Fruit fly (Drosophila melanogaster) whole organism, embryonic: ENCODE measurements around the gene Nup98-96.

ENCODE experiments used
- Bgb ChIP-seq: fragments of 200-800 bp; sonication (Bioruptor generic); IDR thresholded peaks from 2 replicates; pipeline ENCODE4 v1.3.6; 2022; ENCODE audit warnings: missing biosample characterization, missing genetic modification characterization; ENCODE audit not compliant: partially characterized antibody
- CG10209 ChIP-seq: fragments of 200-800 bp; sonication (Bioruptor generic); optimal IDR thresholded peaks from 3 replicates; lab custom pipeline; 2017; ENCODE audit warnings: missing biosample characterization, mild to moderate bottlenecking, missing genetic modification characterization, missing genetic modification reagents
- CG12744 ChIP-seq: fragments of 200-800 bp; sonication (Bioruptor generic); optimal IDR thresholded peaks from 2 replicates; lab custom pipeline; 2016; ENCODE audit warnings: missing biosample characterization, missing genetic modification characterization
- CG12942 ChIP-seq: fragments of 200-800 bp; sonication (Bioruptor generic); optimal IDR thresholded peaks from 3 replicates; lab custom pipeline; 2016; ENCODE audit warnings: missing biosample characterization, missing genetic modification characterization
- CG14860 ChIP-seq: fragments of 200-800 bp; sonication (Bioruptor generic); IDR thresholded peaks from 3 replicates; pipeline ENCODE4 v1.3.6; 2022; ENCODE audit warnings: missing biosample characterization, missing genetic modification characterization; ENCODE audit not compliant: partially characterized antibody
- CG1603 ChIP-seq: fragments of 200-800 bp; sonication (Bioruptor generic); optimal IDR thresholded peaks from 2 replicates; lab custom pipeline; 2019; ENCODE audit warnings: missing biosample characterization, mild to moderate bottlenecking, missing genetic modification characterization, moderate library complexity
- CG17802 ChIP-seq: fragments of 200-800 bp; sonication (Bioruptor generic); optimal IDR thresholded peaks from 2 replicates; lab custom pipeline; 2018; ENCODE audit warnings: missing biosample characterization, mild to moderate bottlenecking, missing genetic modification characterization, moderate library complexity
- CG18262 ChIP-seq: fragments of 200-800 bp; optimal IDR thresholded peaks from 3 replicates; lab custom pipeline; 2019; ENCODE audit warnings: missing biosample characterization, mild to moderate bottlenecking, missing genetic modification characterization, moderate library complexity
- CG18599 ChIP-seq: fragments of 200-800 bp; sonication (Bioruptor generic); optimal IDR thresholded peaks from 3 replicates; lab custom pipeline; 2017; ENCODE audit warnings: missing biosample characterization, missing genetic modification characterization, mild to moderate bottlenecking, moderate library complexity, missing genetic modification reagents
- CG18619 ChIP-seq: fragments of 200-800 bp; sonication (Bioruptor generic); optimal IDR thresholded peaks from 3 replicates; lab custom pipeline; 2017; ENCODE audit warnings: missing biosample characterization, mild to moderate bottlenecking, missing genetic modification characterization
- CG31388 ChIP-seq: fragments of 200-800 bp; sonication (Bioruptor generic); optimal IDR thresholded peaks from 2 replicates; lab custom pipeline; 2016; ENCODE audit warnings: missing biosample characterization, missing genetic modification characterization
- CG32767 ChIP-seq: fragments of 200-800 bp; sonication (Bioruptor generic); IDR thresholded peaks from 2 replicates; pipeline ENCODE4 v1.3.6; 2022; ENCODE audit warnings: missing biosample characterization, missing genetic modification characterization
- CG4328 ChIP-seq: fragments of 200-800 bp; sonication (Bioruptor generic); optimal IDR thresholded peaks from 3 replicates; lab custom pipeline; 2017; ENCODE audit warnings: missing biosample characterization, missing genetic modification reagents, missing genetic modification characterization
- CG43689 ChIP-seq: fragments of 200-800 bp; sonication (Bioruptor generic); IDR thresholded peaks from 2 replicates; pipeline ENCODE4 v1.3.6; 2022; ENCODE audit warnings: missing biosample characterization, missing genetic modification characterization
- CG5245 ChIP-seq: fragments of 200-800 bp; sonication (Bioruptor generic); optimal IDR thresholded peaks from 3 replicates; lab custom pipeline; 2016; ENCODE audit warnings: missing biosample characterization, missing genetic modification characterization
- CG6683 ChIP-seq: fragments of 200-800 bp; sonication (Bioruptor generic); optimal IDR thresholded peaks from 2 replicates; lab custom pipeline; 2017; ENCODE audit warnings: missing biosample characterization, mild to moderate bottlenecking, missing genetic modification characterization, missing genetic modification reagents
- CG6765 ChIP-seq: fragments of 200-800 bp; sonication (Bioruptor generic); optimal IDR thresholded peaks from 3 replicates; lab custom pipeline; 2017; ENCODE audit warnings: missing biosample characterization, mild to moderate bottlenecking, missing genetic modification characterization
- CG8290 ChIP-seq, 3 experiments: fragments of 200-800 bp; sonication (Bioruptor generic); optimal IDR thresholded peaks; 2 replicates each; lab custom pipeline; 2016 to 2019; ENCODE audit warnings: missing biosample characterization in 3 of 3, missing genetic modification characterization in 3 of 3, mild to moderate bottlenecking in 2 of 3, moderate library complexity in 1 of 3
- CG9817 ChIP-seq: fragments of 200-800 bp; sonication (Bioruptor generic); optimal IDR thresholded peaks from 2 replicates; lab custom pipeline; 2018; ENCODE audit warnings: missing biosample characterization, mild to moderate bottlenecking, missing genetic modification characterization, moderate library complexity
- CoRest ChIP-seq: fragments of 200-800 bp; sonication (Bioruptor generic); optimal IDR thresholded peaks from 3 replicates; lab custom pipeline; 2018; ENCODE audit warnings: missing biosample characterization, mild to moderate bottlenecking, missing genetic modification characterization, moderate library complexity
- ERR ChIP-seq: fragments of 200-800 bp; sonication (Bioruptor generic); optimal IDR thresholded peaks from 2 replicates; lab custom pipeline; 2016; ENCODE audit warnings: missing biosample characterization, missing genetic modification characterization
- Fer1 ChIP-seq: fragments of 200-800 bp; sonication (Bioruptor generic); optimal IDR thresholded peaks from 2 replicates; lab custom pipeline; 2017; ENCODE audit warnings: missing biosample characterization, mild to moderate bottlenecking, missing genetic modification characterization
- HLH3B ChIP-seq: fragments of 200-800 bp; sonication (Bioruptor generic); IDR thresholded peaks from 2 replicates; pipeline ENCODE4 v1.3.6; 2022; ENCODE audit warnings: missing biosample characterization, missing genetic modification characterization
- MBD-R2 ChIP-seq: fragments of 200-800 bp; sonication (Bioruptor generic); IDR thresholded peaks from 2 replicates; pipeline ENCODE4 v1.3.6; 2022; ENCODE audit warnings: missing biosample characterization, missing genetic modification characterization
- Med ChIP-seq: fragments of 200-800 bp; sonication (Bioruptor generic); peaks from one replicate; lab custom pipeline; 2016; ENCODE audit warnings: missing biosample characterization, missing genetic modification characterization, mild to moderate bottlenecking, inconsistent platforms, moderate library complexity
- Nf-YB ChIP-seq: fragments of 200-800 bp; sonication (Bioruptor generic); optimal IDR thresholded peaks from 3 replicates; lab custom pipeline; 2019; ENCODE audit warnings: missing biosample characterization, mild to moderate bottlenecking, missing genetic modification characterization, moderate library complexity
- PHDP ChIP-seq: fragments of 200-800 bp; sonication (Bioruptor generic); optimal IDR thresholded peaks from 3 replicates; lab custom pipeline; 2018; ENCODE audit warnings: missing biosample characterization, mild to moderate bottlenecking, missing genetic modification characterization, moderate library complexity
- Pdp1 ChIP-seq, 2 experiments: fragments of 200-800 bp; sonication (Bioruptor generic); optimal IDR thresholded peaks; 3 replicates each; lab custom pipeline; 2016; ENCODE audit warnings: missing biosample characterization in 2 of 2, missing genetic modification characterization in 2 of 2, mild to moderate bottlenecking in 1 of 2, moderate library complexity in 1 of 2
- Rfx ChIP-seq: fragments of 200-800 bp; sonication (Bioruptor generic); IDR thresholded peaks from 2 replicates; pipeline ENCODE4 v1.3.6; 2022; ENCODE audit warnings: missing biosample characterization, missing genetic modification characterization
- Rx ChIP-seq: fragments of 200-800 bp; sonication (Bioruptor generic); IDR thresholded peaks from 2 replicates; pipeline ENCODE4 v1.3.6; 2022; ENCODE audit warnings: missing biosample characterization, missing genetic modification characterization
- Spps ChIP-seq: fragments of 200-800 bp; sonication (Bioruptor generic); optimal IDR thresholded peaks from 2 replicates; lab custom pipeline; 2018; ENCODE audit warnings: missing biosample characterization, mild to moderate bottlenecking, missing genetic modification characterization
- Sry-β ChIP-seq: fragments of 200-800 bp; sonication (Bioruptor generic); optimal IDR thresholded peaks from 2 replicates; lab custom pipeline; 2018; ENCODE audit warnings: missing biosample characterization, mild to moderate bottlenecking, missing genetic modification characterization, moderate library complexity
- Stat92E ChIP-seq, 3 experiments: fragments of >200 bp in 2 of 3; fragments of 200-800 bp in 1 of 3; sonication (Bioruptor generic) in 1 of 3; optimal IDR thresholded peaks; 2 replicates each; lab custom pipeline; 2017 to 2019; ENCODE audit warnings: missing biosample characterization in 3 of 3, missing genetic modification characterization in 3 of 3, mild to moderate bottlenecking in 1 of 3, moderate library complexity in 1 of 3
- Tbp ChIP-seq: fragments of >200 bp; optimal IDR thresholded peaks from 2 replicates; lab custom pipeline; 2018; ENCODE audit warnings: missing biosample characterization, missing genetic modification characterization
- ab ChIP-seq: fragments of 200-800 bp; sonication (Bioruptor generic); optimal IDR thresholded peaks from 2 replicates; lab custom pipeline; 2016; ENCODE audit warnings: missing biosample characterization, missing genetic modification characterization
- ase ChIP-seq: fragments of 200-800 bp; sonication (Bioruptor generic); IDR thresholded peaks from 3 replicates; pipeline ENCODE4 v1.3.6; 2022; ENCODE audit warnings: missing biosample characterization, missing genetic modification characterization
- dan ChIP-seq: fragments of 200-800 bp; sonication (Bioruptor generic); IDR thresholded peaks from 2 replicates; pipeline ENCODE4 v1.3.6; 2022; ENCODE audit warnings: missing biosample characterization, missing genetic modification characterization
- gcm ChIP-seq: fragments of 200-800 bp; sonication (Bioruptor generic); optimal IDR thresholded peaks from 2 replicates; lab custom pipeline; 2019; ENCODE audit warnings: missing biosample characterization, mild to moderate bottlenecking, missing genetic modification characterization, moderate library complexity
- gro ChIP-seq: fragments of 200-800 bp; sonication (Bioruptor generic); optimal IDR thresholded peaks from 2 replicates; lab custom pipeline; 2016; ENCODE audit warnings: missing biosample characterization, missing genetic modification characterization
- her ChIP-seq: fragments of 200-800 bp; sonication (Bioruptor generic); optimal IDR thresholded peaks from 2 replicates; lab custom pipeline; 2016; ENCODE audit warnings: missing biosample characterization, missing genetic modification characterization
- ken ChIP-seq: fragments of 200-800 bp; sonication (Bioruptor generic); IDR thresholded peaks from 3 replicates; pipeline ENCODE4 v1.3.6; 2022; ENCODE audit warnings: missing biosample characterization, missing genetic modification characterization
- kni ChIP-seq: fragments of 200-800 bp; sonication (Bioruptor generic); optimal IDR thresholded peaks from 3 replicates; lab custom pipeline; 2017; ENCODE audit warnings: mild to moderate bottlenecking, missing biosample characterization, missing genetic modification reagents, missing genetic modification characterization
- org-1 ChIP-seq: fragments of 200-800 bp; sonication (Bioruptor generic); optimal IDR thresholded peaks from 2 replicates; lab custom pipeline; 2017; ENCODE audit warnings: missing biosample characterization, missing genetic modification characterization
- psq ChIP-seq: fragments of 200-800 bp; sonication (Bioruptor generic); optimal IDR thresholded peaks from 2 replicates; lab custom pipeline; 2017; ENCODE audit warnings: missing biosample characterization, missing genetic modification characterization
- ranshi ChIP-seq: fragments of 200-800 bp; sonication (Bioruptor generic); IDR thresholded peaks from 2 replicates; pipeline ENCODE4 v1.3.6; 2022; ENCODE audit warnings: missing biosample characterization, missing genetic modification characterization
- sens-2 ChIP-seq: fragments of 200-800 bp; sonication (Bioruptor generic); IDR thresholded peaks from 2 replicates; pipeline ENCODE4 v1.3.6; 2022; ENCODE audit warnings: missing biosample characterization, missing genetic modification characterization
- sima ChIP-seq: fragments of 200-800 bp; sonication (Bioruptor generic); optimal IDR thresholded peaks from 2 replicates; lab custom pipeline; 2016; ENCODE audit warnings: missing biosample characterization, missing genetic modification characterization
- stc ChIP-seq: fragments of 200-800 bp; sonication (Bioruptor generic); IDR thresholded peaks from 2 replicates; pipeline ENCODE4 v1.3.6; 2022; ENCODE audit warnings: missing biosample characterization, missing genetic modification characterization
- wek ChIP-seq: fragments of 200-800 bp; sonication (Bioruptor generic); optimal IDR thresholded peaks from 3 replicates; lab custom pipeline; 2018; ENCODE audit warnings: missing biosample characterization, mild to moderate bottlenecking, missing genetic modification characterization, moderate library complexity

Nup98-96 gene

DNA sequence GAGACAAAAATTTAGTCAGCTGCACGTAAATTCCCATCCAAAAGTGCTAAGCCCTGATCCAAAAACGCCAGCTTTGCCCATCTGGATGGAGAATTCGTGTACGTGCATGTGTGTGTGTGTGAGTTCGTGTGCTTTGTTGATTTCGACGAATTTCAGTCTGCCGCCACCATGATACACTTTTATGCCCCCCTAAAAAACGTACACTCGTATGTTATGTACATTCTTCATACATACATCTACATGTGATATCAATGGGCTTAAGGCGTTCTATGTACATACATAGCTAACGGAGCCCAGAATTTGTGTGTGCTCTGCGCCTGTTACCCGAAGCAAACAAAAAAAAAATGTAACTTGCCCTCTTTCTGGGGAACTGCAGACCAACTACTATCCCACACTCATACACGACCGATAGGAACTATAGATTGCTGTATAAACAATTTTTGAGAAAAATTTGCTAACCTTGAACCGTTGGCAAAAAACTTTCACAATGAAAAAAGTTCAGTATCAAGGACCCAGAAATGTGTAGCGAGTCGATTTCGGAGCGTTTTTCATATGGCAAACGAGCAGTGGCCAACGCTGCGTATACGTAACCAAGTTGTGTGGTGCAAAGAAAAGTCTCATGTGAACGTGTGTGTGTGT lies 55.6 kb downstream of the Nup98-96 start (continued):
- peak; percentile 66 for TF ChIP-seq CG18599
- TF ChIP-seq CG18619 (GFP tag; lab: Kevin White, UChicago): peak; percentile 34
- no peak for TF ChIP-seq CG10209 (GFP tag; lab: Kevin White, UChicago)
- peak; percentile 60 for TF ChIP-seq Fer1
- TF ChIP-seq gro (GFP tag; lab: Kevin White, UChicago): no peak
- no peak for TF ChIP-seq dan (GFP tag; lab: Robert Waterston, UW)
- TF ChIP-seq org-1: peak; percentile 14
- TF ChIP-seq CG32767 (GFP tag; lab: Robert Waterston, UW): 0 out of 2 replicates have a peak, but pooled peaks have one; percentile 14
- TF ChIP-seq CG12744: peak; percentile 30
- no peak for TF ChIP-seq ase (GFP tag; lab: Robert Waterston, UW)
- no peak; the same call in 1 of the 2 replicates for TF ChIP-seq stc
- TF ChIP-seq CG5245 (GFP tag; lab: Kevin White, UChicago): no peak
- TF ChIP-seq CG6765 (GFP tag; lab: Kevin White, UChicago): no peak
- peak; percentile 20 for TF ChIP-seq CoRest (tag; lab: Kevin White, UChicago)
- no peak for TF ChIP-seq Nf-YB
- no peak for TF ChIP-seq CG43689 (GFP tag; lab: Robert Waterston, UW)
- no peak for TF ChIP-seq ranshi (GFP tag; lab: Robert Waterston, UW)
- peak in 1 of 2 experiments; percentile 51 for TF ChIP-seq Pdp1 (GFP tag; optimal IDR thresholded peaks at IDR 0.05; lab: Kevin White, UChicago)
- peak; percentile 72 for TF ChIP-seq Med (GFP tag; lab: Kevin White, UChicago)
- no peak for TF ChIP-seq CG31388 (GFP tag; lab: Kevin White, UChicago)
- 0 out of 2 replicates have a peak, but pooled peaks have one; percentile 21 for TF ChIP-seq HLH3B (GFP tag; lab: Robert Waterston, UW)
- TF ChIP-seq Tbp (GFP tag; lab: Kevin White, UChicago): no peak
- no peak for TF ChIP-seq ken (GFP tag; lab: Robert Waterston, UW)
- TF ChIP-seq CG6683 (GFP tag; lab: Kevin White, UChicago): no peak
- no peak for TF ChIP-seq ab (GFP tag; lab: Kevin White, UChicago)
- TF ChIP-seq psq (GFP tag; lab: Kevin White, UChicago): no peak
- TF ChIP-seq CG14860: no peak
- TF ChIP-seq gcm (GFP tag; lab: Kevin White, UChicago): no peak
- TF ChIP-seq MBD-R2 (GFP tag; lab: Robert Waterston, UW): peak; percentile 20; the same call in 1 of the 2 replicates
- TF ChIP-seq wek (GFP tag; lab: Kevin White, UChicago): peak; percentile 30
- no peak for TF ChIP-seq PHDP
- no peak for TF ChIP-seq CG17802
- TF ChIP-seq CG9817 (tag; lab: Kevin White, UChicago): no peak
- no peak for TF ChIP-seq sima (GFP tag; lab: Kevin White, UChicago)
- TF ChIP-seq her: no peak
- peak; percentile 49 for TF ChIP-seq kni (GFP tag; lab: Kevin White, UChicago)
- TF ChIP-seq Bgb (GFP tag; lab: Robert Waterston, UW): no peak
- no peak for TF ChIP-seq Spps
- peak; percentile 34 for TF ChIP-seq CG4328
- TF ChIP-seq CG12942 (GFP tag; lab: Kevin White, UChicago): no peak
- no peak for TF ChIP-seq Sry-β (GFP tag; lab: Kevin White, UChicago)
- TF ChIP-seq Rfx: 0 out of 2 replicates have a peak, but pooled peaks have one; percentile 12
- TF ChIP-seq CG1603 (tag; lab: Kevin White, UChicago): no peak
- TF ChIP-seq sens-2 (GFP tag; lab: Robert Waterston, UW): no peak
- TF ChIP-seq Stat92E (GFP tag; optimal IDR thresholded peaks at IDR 0.05; lab: Kevin White, UChicago): no peak
- no peak for TF ChIP-seq ERR (GFP tag; lab: Kevin White, UChicago)
- TF ChIP-seq CG8290 (GFP tag; optimal IDR thresholded peaks at IDR 0.05; lab: Kevin White, UChicago): no peak
- peak in 1 of 2 experiments; percentile 65 for TF ChIP-seq CG8290 (tag; optimal IDR thresholded peaks at IDR 0.05; lab: Kevin White, UChicago)
- TF ChIP-seq Rx (GFP tag; lab: Robert Waterston, UW): no peak
- no peak for TF ChIP-seq CG18262
